Fruit fly (Drosophila melanogaster) whole organism, embryonic: ENCODE data around the gene Kat60.

ENCODE experiments used
- Adf1 ChIP-seq: fragments of 200-800 bp; sonication (Bioruptor generic); IDR thresholded peaks from 2 replicates; pipeline ENCODE4 v1.3.6; 2022; ENCODE audit warnings: missing biosample characterization, missing genetic modification characterization
- Aef1 ChIP-seq: fragments of 200-800 bp; sonication (Bioruptor generic); IDR thresholded peaks from 3 replicates; pipeline ENCODE4 v1.3.6; 2022; ENCODE audit warnings: missing biosample characterization, missing genetic modification characterization
- CG10274 ChIP-seq: fragments of 200-800 bp; sonication (Bioruptor generic); optimal IDR thresholded peaks from 3 replicates; lab custom pipeline; 2017; ENCODE audit warnings: missing biosample characterization, mild to moderate bottlenecking, missing genetic modification characterization
- CG10565 ChIP-seq: fragments of 200-800 bp; sonication (Bioruptor generic); optimal IDR thresholded peaks from 3 replicates; lab custom pipeline; 2016; ENCODE audit warnings: missing biosample characterization, mild to moderate bottlenecking, missing genetic modification characterization
- CG1233 ChIP-seq: fragments of 200-800 bp; sonication (Bioruptor generic); optimal IDR thresholded peaks from 4 replicates; lab custom pipeline; 2018; ENCODE audit warnings: missing biosample characterization, mild to moderate bottlenecking, missing genetic modification characterization
- CG13624 ChIP-seq: fragments of 200-800 bp; sonication (Bioruptor generic); optimal IDR thresholded peaks from 2 replicates; lab custom pipeline; 2016; ENCODE audit warnings: missing biosample characterization, missing genetic modification characterization
- CG13775 ChIP-seq: fragments of 200-800 bp; sonication (Bioruptor generic); optimal IDR thresholded peaks from 3 replicates; lab custom pipeline; 2017; ENCODE audit warnings: missing biosample characterization, mild to moderate bottlenecking, missing genetic modification characterization
- CG1602 ChIP-seq: fragments of 200-800 bp; sonication (Bioruptor generic); optimal IDR thresholded peaks from 3 replicates; lab custom pipeline; 2016; ENCODE audit warnings: missing biosample characterization, missing genetic modification characterization
- CG18011 ChIP-seq: fragments of 200-800 bp; sonication (Bioruptor generic); optimal IDR thresholded peaks from 2 replicates; lab custom pipeline; 2017; ENCODE audit warnings: missing biosample characterization, missing genetic modification characterization, mild to moderate bottlenecking, moderate library complexity, missing genotype
- CG18599 ChIP-seq: fragments of 200-800 bp; sonication (Bioruptor generic); optimal IDR thresholded peaks from 3 replicates; lab custom pipeline; 2017; ENCODE audit warnings: missing biosample characterization, missing genetic modification characterization, mild to moderate bottlenecking, moderate library complexity, missing genetic modification reagents
- CG18764 ChIP-seq: fragments of 200-800 bp; sonication (Bioruptor generic); optimal IDR thresholded peaks from 3 replicates; lab custom pipeline; 2016; ENCODE audit warnings: missing biosample characterization, missing genetic modification characterization
- CG2199 ChIP-seq: fragments of 200-800 bp; sonication (Bioruptor generic); IDR thresholded peaks from 3 replicates; pipeline ENCODE4 v1.3.6; 2022; ENCODE audit warnings: missing biosample characterization, missing genetic modification characterization
- CG30403 ChIP-seq: fragments of 200-800 bp; sonication (Bioruptor generic); optimal IDR thresholded peaks from 3 replicates; lab custom pipeline; 2016; ENCODE audit warnings: missing biosample characterization, missing genetic modification characterization
- CG33213 ChIP-seq: fragments of 200-800 bp; sonication (Bioruptor generic); optimal IDR thresholded peaks from 3 replicates; lab custom pipeline; 2016; ENCODE audit warnings: missing biosample characterization, missing genetic modification characterization
- CG4404 ChIP-seq: fragments of 200-800 bp; sonication (Bioruptor generic); IDR thresholded peaks from 2 replicates; pipeline ENCODE4 v1.3.6; 2022; ENCODE audit warnings: missing biosample characterization, missing genetic modification characterization
- CG6654 ChIP-seq: fragments of 200-800 bp; sonication (Bioruptor generic); optimal IDR thresholded peaks from 2 replicates; lab custom pipeline; 2017; ENCODE audit warnings: missing biosample characterization, mild to moderate bottlenecking, missing genetic modification characterization
- CG6765 ChIP-seq: fragments of 200-800 bp; sonication (Bioruptor generic); optimal IDR thresholded peaks from 3 replicates; lab custom pipeline; 2017; ENCODE audit warnings: missing biosample characterization, mild to moderate bottlenecking, missing genetic modification characterization
- CG7786 ChIP-seq: fragments of 200-800 bp; sonication (Bioruptor generic); optimal IDR thresholded peaks from 2 replicates; lab custom pipeline; 2016; ENCODE audit warnings: missing biosample characterization, missing genetic modification characterization
- CG8359 ChIP-seq: fragments of 200-800 bp; sonication (Bioruptor generic); optimal IDR thresholded peaks from 2 replicates; lab custom pipeline; 2017; ENCODE audit warnings: missing biosample characterization, mild to moderate bottlenecking, missing genetic modification characterization, borderline replicate concordance
- Drgx ChIP-seq: fragments of 200-800 bp; sonication (Bioruptor generic); IDR thresholded peaks from 2 replicates; pipeline ENCODE4 v1.3.6; 2022; ENCODE audit warnings: missing biosample characterization, missing genetic modification characterization
- Elba2 ChIP-seq: fragments of 200-800 bp; sonication (Bioruptor generic); optimal IDR thresholded peaks from 3 replicates; lab custom pipeline; 2016; ENCODE audit warnings: missing biosample characterization, missing genetic modification characterization
- Hey ChIP-seq: fragments of 200-800 bp; sonication (Bioruptor generic); optimal IDR thresholded peaks from 3 replicates; lab custom pipeline; 2018; ENCODE audit warnings: missing biosample characterization, mild to moderate bottlenecking, missing genetic modification characterization
- Hmr ChIP-seq: fragments of 200-800 bp; sonication (Bioruptor generic); optimal IDR thresholded peaks from 3 replicates; lab custom pipeline; 2017; ENCODE audit warnings: mild to moderate bottlenecking, missing biosample characterization, missing genetic modification reagents, missing genetic modification characterization
- Hsf ChIP-seq: fragments of 200-800 bp; sonication (Bioruptor generic); optimal IDR thresholded peaks from 3 replicates; lab custom pipeline; 2016; ENCODE audit warnings: missing biosample characterization, missing genetic modification characterization
- Jarid2 ChIP-seq: fragments of 200-800 bp; sonication (Bioruptor generic); optimal IDR thresholded peaks from 3 replicates; lab custom pipeline; 2017; ENCODE audit warnings: mild to moderate bottlenecking, missing biosample characterization, missing genetic modification reagents, missing genetic modification characterization
- Kr ChIP-seq: fragments of 200-800 bp; sonication (Bioruptor generic); optimal IDR thresholded peaks from 2 replicates; lab custom pipeline; 2017; ENCODE audit warnings: missing biosample characterization, mild to moderate bottlenecking, missing genetic modification characterization
- NFAT ChIP-seq: fragments of 200-800 bp; sonication (Bioruptor generic); IDR thresholded peaks from 2 replicates; pipeline ENCODE4 v1.3.6; 2022; ENCODE audit warnings: missing biosample characterization, missing genetic modification characterization
- PHDP ChIP-seq: fragments of 200-800 bp; sonication (Bioruptor generic); optimal IDR thresholded peaks from 3 replicates; lab custom pipeline; 2018; ENCODE audit warnings: missing biosample characterization, mild to moderate bottlenecking, missing genetic modification characterization, moderate library complexity
- Usf ChIP-seq: fragments of 200-800 bp; sonication (Bioruptor generic); optimal IDR thresholded peaks from 2 replicates; lab custom pipeline; 2017; ENCODE audit warnings: missing genotype, missing biosample characterization, missing genetic modification characterization
- bbx ChIP-seq: fragments of 200-800 bp; sonication (Bioruptor generic); IDR thresholded peaks from 2 replicates; pipeline ENCODE4 v1.3.6; 2022; ENCODE audit warnings: missing biosample characterization, missing genetic modification characterization; ENCODE audit not compliant: partially characterized antibody
- bigmax ChIP-seq: fragments of 200-800 bp; sonication (Bioruptor generic); optimal IDR thresholded peaks from 2 replicates; lab custom pipeline; 2018; ENCODE audit warnings: missing biosample characterization, mild to moderate bottlenecking, missing genetic modification characterization
- cg ChIP-seq: fragments of 200-800 bp; sonication (Bioruptor generic); optimal IDR thresholded peaks from 3 replicates; lab custom pipeline; 2019; ENCODE audit warnings: missing biosample characterization, mild to moderate bottlenecking, missing genetic modification characterization, moderate library complexity
- chn ChIP-seq: fragments of 200-800 bp; sonication (Bioruptor generic); optimal IDR thresholded peaks from 2 replicates; lab custom pipeline; 2016; ENCODE audit warnings: missing biosample characterization, missing genetic modification characterization
- dan ChIP-seq: fragments of 200-800 bp; sonication (Bioruptor generic); IDR thresholded peaks from 2 replicates; pipeline ENCODE4 v1.3.6; 2022; ENCODE audit warnings: missing biosample characterization, missing genetic modification characterization
- gce ChIP-seq: fragments of 200-800 bp; sonication (Bioruptor generic); IDR thresholded peaks from 3 replicates; pipeline ENCODE4 v1.3.6; 2022; ENCODE audit warnings: missing biosample characterization, missing genetic modification characterization
- ham ChIP-seq: fragments of 200-800 bp; sonication (Bioruptor generic); IDR thresholded peaks from 2 replicates; pipeline ENCODE4 v1.3.6; 2022; ENCODE audit warnings: missing biosample characterization, missing genetic modification characterization
- hbn ChIP-seq: fragments of 200-800 bp; sonication (Bioruptor generic); IDR thresholded peaks from 2 replicates; pipeline ENCODE4 v1.3.6; 2022; ENCODE audit warnings: missing biosample characterization, missing genetic modification characterization; ENCODE audit not compliant: partially characterized antibody
- insv ChIP-seq, 2 experiments: fragments of 200-800 bp; sonication (Bioruptor generic); optimal IDR thresholded peaks; 3 replicates each; lab custom pipeline; 2016 to 2018; ENCODE audit warnings: missing biosample characterization in 2 of 2, missing genetic modification characterization in 2 of 2
- lab ChIP-seq: fragments of 200-800 bp; sonication (Bioruptor generic); optimal IDR thresholded peaks from 3 replicates; lab custom pipeline; 2017; ENCODE audit warnings: missing biosample characterization, missing genetic modification characterization, mild to moderate bottlenecking, moderate library complexity, missing genetic modification reagents
- mld ChIP-seq: fragments of 200-800 bp; sonication (Bioruptor generic); IDR thresholded peaks from 3 replicates; pipeline ENCODE4 v1.3.6; 2022; ENCODE audit warnings: missing biosample characterization, missing genetic modification characterization; ENCODE audit not compliant: partially characterized antibody
- p53 ChIP-seq: fragments of 200-800 bp; sonication (Bioruptor generic); optimal IDR thresholded peaks from 2 replicates; lab custom pipeline; 2016; ENCODE audit warnings: missing biosample characterization, missing genetic modification characterization
- salm ChIP-seq: fragments of 200-800 bp; sonication (Bioruptor generic); optimal IDR thresholded peaks from 2 replicates; lab custom pipeline; 2018; ENCODE audit warnings: missing biosample characterization, mild to moderate bottlenecking, missing genetic modification characterization
- scrt ChIP-seq: fragments of 200-800 bp; sonication (Bioruptor generic); optimal IDR thresholded peaks from 2 replicates; lab custom pipeline; 2018; ENCODE audit warnings: missing biosample characterization, mild to moderate bottlenecking, missing genetic modification characterization, moderate library complexity
- stc ChIP-seq: fragments of 200-800 bp; sonication (Bioruptor generic); IDR thresholded peaks from 2 replicates; pipeline ENCODE4 v1.3.6; 2022; ENCODE audit warnings: missing biosample characterization, missing genetic modification characterization
- stwl ChIP-seq: fragments of 200-800 bp; sonication (Bioruptor generic); optimal IDR thresholded peaks from 3 replicates; lab custom pipeline; 2018; ENCODE audit warnings: missing biosample characterization, mild to moderate bottlenecking, missing genetic modification characterization, moderate library complexity
- tll ChIP-seq, 2 experiments: fragments of 200-800 bp in 1 of 2; fragments of >200 bp in 1 of 2; sonication (Bioruptor generic) in 1 of 2; optimal IDR thresholded peaks; 2 replicates each; lab custom pipeline; 2017 to 2019; ENCODE audit warnings: missing biosample characterization in 2 of 2, missing genetic modification characterization in 2 of 2, mild to moderate bottlenecking in 1 of 2, moderate library complexity in 1 of 2
- z ChIP-seq: fragments of 200-800 bp; sonication (Bioruptor generic); IDR thresholded peaks from 3 replicates; pipeline ENCODE4 v1.3.6; 2022; ENCODE audit warnings: missing biosample characterization, missing genetic modification characterization

Kat60 gene

dm6 chr3R:5263311-5264250 lies 31.6 kb upstream of the Kat60 start (continued):
- no peak for TF ChIP-seq tll (GFP tag; optimal IDR thresholded peaks at IDR 0.05; lab: Kevin White, UChicago)
- peak; percentile 23; the same call in 1 of the 2 replicates for TF ChIP-seq Drgx
- TF ChIP-seq p53 (GFP tag; lab: Kevin White, UChicago): no peak
- peak; percentile 81 for TF ChIP-seq CG6765 (GFP tag; lab: Kevin White, UChicago)
- peak; percentile 88 for TF ChIP-seq lab (GFP tag; lab: Kevin White, UChicago)
- TF ChIP-seq Jarid2: peak; percentile 48
- peak; percentile 26; the same call in 1 of the 3 replicates for TF ChIP-seq z (GFP tag; lab: Robert Waterston, UW)
- TF ChIP-seq cg (GFP tag; lab: Kevin White, UChicago): peak; percentile 97
- TF ChIP-seq bbx: peak; percentile 45
- peak; percentile 87 for TF ChIP-seq CG18599 (GFP tag; lab: Kevin White, UChicago)
- peak; percentile 89 for TF ChIP-seq PHDP
- TF ChIP-seq Adf1: peak; percentile 39
- TF ChIP-seq CG1602 (GFP tag; lab: Kevin White, UChicago): peak; percentile 71
- 0 out of 3 replicates have a peak, but pooled peaks have one; percentile 37 for TF ChIP-seq mld (GFP tag; lab: Robert Waterston, UW)
- TF ChIP-seq NFAT: 0 out of 2 replicates have a peak, but pooled peaks have one; percentile 29
- peak; percentile 88 for TF ChIP-seq CG13775
- peak; percentile 78 for TF ChIP-seq salm (tag; lab: Kevin White, UChicago)
- peak; percentile 78 for TF ChIP-seq CG8359
- TF ChIP-seq CG2199 (GFP tag; lab: Robert Waterston, UW): peak; percentile 83; the same call in 2 of the 3 replicates
- peak; percentile 53 for TF ChIP-seq CG6654
- peak; percentile 61 for TF ChIP-seq CG4404 (GFP tag; lab: Robert Waterston, UW)
- peak; percentile 89 for TF ChIP-seq Hmr (GFP tag; lab: Kevin White, UChicago)
- peak in 1 of 2 experiments; percentile 59 for TF ChIP-seq insv (GFP tag; optimal IDR thresholded peaks at IDR 0.05; lab: Kevin White, UChicago)
- TF ChIP-seq CG7786: peak; percentile 2
- peak; percentile 11 for TF ChIP-seq chn
- peak; percentile 66; the same call in 1 of the 2 replicates for TF ChIP-seq stc (GFP tag; lab: Robert Waterston, UW)
- peak; percentile 37 for TF ChIP-seq Kr (GFP tag; lab: Kevin White, UChicago)
- TF ChIP-seq CG10274 (GFP tag; lab: Kevin White, UChicago): peak; percentile 67
- TF ChIP-seq CG1233: peak; percentile 90
- TF ChIP-seq hbn (GFP tag; lab: Robert Waterston, UW): 0 out of 2 replicates have a peak, but pooled peaks have one; percentile 46
- no peak; the same call in 2 of the 3 replicates for TF ChIP-seq gce (GFP tag; lab: Robert Waterston, UW)
- TF ChIP-seq Usf (GFP tag; lab: Kevin White, UChicago): peak; percentile 22
- no peak for TF ChIP-seq Elba2 (GFP tag; lab: Kevin White, UChicago)
- TF ChIP-seq CG18011: peak; percentile 58
- no peak for TF ChIP-seq bigmax
- peak; percentile 74 for TF ChIP-seq CG30403
- no peak for TF ChIP-seq stwl
- no peak; the same call in 1 of the 2 replicates for TF ChIP-seq ham (GFP tag; lab: Robert Waterston, UW)
- no peak for TF ChIP-seq dan (GFP tag; lab: Robert Waterston, UW)
- peak; percentile 53 for TF ChIP-seq CG18764 (GFP tag; lab: Kevin White, UChicago)
- no peak for TF ChIP-seq CG33213 (GFP tag; lab: Kevin White, UChicago)
- TF ChIP-seq scrt (GFP tag; lab: Kevin White, UChicago): peak; percentile 61
- peak; percentile 92 for TF ChIP-seq Hey (tag; lab: Kevin White, UChicago)
- TF ChIP-seq CG13624 (GFP tag; lab: Kevin White, UChicago): peak; percentile 9
- peak; percentile 33 for TF ChIP-seq CG10565 (GFP tag; lab: Kevin White, UChicago)
- peak; percentile 4 for TF ChIP-seq Hsf (GFP tag; lab: Kevin White, UChicago)
- TF ChIP-seq Aef1 (GFP tag; lab: Robert Waterston, UW): peak; percentile 71; the same call in 2 of the 3 replicates
